Worm (Caenorhabditis elegans) whole organism, early embryonic: ENCODE measurements around the gene C18F10.7.

ENCODE experiments used
- B0310.2 ChIP-seq: sonication (generic microtip); optimal IDR thresholded peaks from 2 replicates; lab custom pipeline; 2016; ENCODE audit warnings: mild to moderate bottlenecking, missing genetic modification characterization, missing compliant biosample characterization
- aly-1 ChIP-seq: sonication (generic microtip); optimal IDR thresholded peaks from 2 replicates; lab custom pipeline; 2016; ENCODE audit warnings: missing genetic modification characterization, missing compliant biosample characterization
- ceh-13 ChIP-seq: fragments of 200-800 bp; sonication (Bioruptor generic); optimal IDR thresholded peaks from 2 replicates; lab custom pipeline; 2018; ENCODE audit warnings: mild to moderate bottlenecking, missing genetic modification characterization, missing compliant biosample characterization
- ceh-36 ChIP-seq: sonication (generic microtip); optimal IDR thresholded peaks from 2 replicates; lab custom pipeline; 2016; ENCODE audit warnings: missing genetic modification characterization, inconsistent platforms, missing compliant biosample characterization
- flt-1 ChIP-seq: fragments of 200-800 bp; sonication (Bioruptor generic); IDR thresholded peaks from 2 replicates; pipeline ENCODE4 v1.3.6; 2022; ENCODE audit warnings: missing genetic modification characterization, missing compliant biosample characterization
- hmbx-1 ChIP-seq: sonication (generic microtip); optimal IDR thresholded peaks from 2 replicates; lab custom pipeline; 2016; ENCODE audit warnings: mild to moderate bottlenecking, missing genetic modification characterization, missing compliant biosample characterization
- hmg-4 ChIP-seq: fragments of 200-800 bp; sonication (Bioruptor generic); optimal IDR thresholded peaks from 2 replicates; lab custom pipeline; 2018; ENCODE audit warnings: mild to moderate bottlenecking, missing genetic modification characterization, missing compliant biosample characterization
- pes-1 ChIP-seq: fragments of 200-800 bp; sonication (Bioruptor generic); IDR thresholded peaks from 2 replicates; pipeline ENCODE4 v1.3.6; 2022; ENCODE audit warnings: missing genetic modification reagents, missing genetic modification characterization, missing compliant biosample characterization
- scrt-1 ChIP-seq: fragments of 200-800 bp; sonication (Bioruptor generic); IDR thresholded peaks from 2 replicates; pipeline ENCODE4 v1.3.6; 2022; ENCODE audit warnings: missing genetic modification characterization, missing compliant biosample characterization
- sea-1 ChIP-seq: fragments of 200-800 bp; sonication (Bioruptor generic); conservative IDR thresholded peaks from 2 replicates; pipeline ENCODE4 v1.3.6; 2022; ENCODE audit warnings: missing genetic modification characterization, missing compliant biosample characterization
- tbx-11 ChIP-seq: fragments of 200-800 bp; sonication (Bioruptor generic); IDR thresholded peaks from 2 replicates; pipeline ENCODE4 v1.3.6; 2022; ENCODE audit warnings: missing genetic modification characterization, missing compliant biosample characterization
- tbx-37 ChIP-seq: fragments of 200-800 bp; sonication (Bioruptor generic); conservative IDR thresholded peaks from 2 replicates; pipeline ENCODE4 v1.3.6; 2022; ENCODE audit warnings: missing genetic modification reagents, missing genetic modification characterization, missing compliant biosample characterization
- tra-4 ChIP-seq: sonication (generic microtip); optimal IDR thresholded peaks from 2 replicates; lab custom pipeline; 2017; ENCODE audit warnings: missing genetic modification characterization, missing compliant biosample characterization

C18F10.7 gene

ce11 chrIII:6231880-6232279 lies 46.3 kb downstream of the C18F10.7 start:
- TF ChIP-seq tra-4 (tag; lab: Kevin White, UChicago) (no peak), flt-1 (GFP tag; lab: Robert Waterston, UW) (no peak), aly-1 (tag; lab: Kevin White, UChicago) (no peak), tbx-37 (GFP tag; lab: Robert Waterston, UW) (no peak)

ce11 chrIII:6230870-6231269 lies 47.3 kb downstream of the C18F10.7 start, which contains the start of gene esyt-2:
Gene esyt-2, minus strand, starts transcription at chrIII:6230970.
- TF ChIP-seq scrt-1 (no peak), hmg-4 (GFP tag; lab: Kevin White, UChicago) (no peak), sea-1 (GFP tag; lab: Robert Waterston, UW) (no peak), hmbx-1 (tag; lab: Kevin White, UChicago) (no peak), tbx-11 (GFP tag; lab: Robert Waterston, UW) (no peak), tra-4 (tag; lab: Kevin White, UChicago) (no peak), B0310.2 (tag; lab: Kevin White, UChicago) (no peak), ceh-36 (no peak), pes-1 (no peak), ceh-13 (GFP tag; lab: Kevin White, UChicago) (no peak), aly-1 (tag; lab: Kevin White, UChicago) (no peak)
